Fruit fly (Drosophila melanogaster) whole organism, embryonic: ENCODE measurements around the gene CG15890.

ENCODE experiments used
- CG10147 ChIP-seq: fragments of 200-800 bp; sonication (Bioruptor generic); optimal IDR thresholded peaks from 2 replicates; lab custom pipeline; 2019; ENCODE audit warnings: missing biosample characterization, mild to moderate bottlenecking, missing genetic modification characterization, moderate library complexity
- CG10321 ChIP-seq: fragments of 200-800 bp; sonication (Bioruptor generic); IDR thresholded peaks from 2 replicates; pipeline ENCODE4 v1.3.6; 2022; ENCODE audit warnings: missing biosample characterization, missing genetic modification characterization
- CG10431 ChIP-seq: fragments of 200-800 bp; sonication (Bioruptor generic); optimal IDR thresholded peaks from 3 replicates; lab custom pipeline; 2018; ENCODE audit warnings: missing biosample characterization, mild to moderate bottlenecking, missing genetic modification characterization
- CG14014 ChIP-seq: fragments of 200-800 bp; sonication (Bioruptor generic); IDR thresholded peaks from 2 replicates; pipeline ENCODE4 v1.3.6; 2022; ENCODE audit warnings: missing biosample characterization, missing genetic modification characterization
- CG17186 ChIP-seq: fragments of 200-800 bp; sonication (Bioruptor generic); optimal IDR thresholded peaks from 3 replicates; lab custom pipeline; 2017; ENCODE audit warnings: missing biosample characterization, missing genetic modification reagents, missing genetic modification characterization
- CG17328 ChIP-seq: fragments of 200-800 bp; sonication (Bioruptor generic); IDR thresholded peaks from 2 replicates; pipeline ENCODE4 v1.3.6; 2022; ENCODE audit warnings: missing biosample characterization, missing genetic modification characterization
- CG17361 ChIP-seq: fragments of 200-800 bp; sonication (Bioruptor generic); IDR thresholded peaks from 3 replicates; pipeline ENCODE4 v1.3.6; 2022; ENCODE audit warnings: missing biosample characterization, missing genetic modification characterization
- CG34422 ChIP-seq: fragments of 200-800 bp; sonication (Bioruptor generic); IDR thresholded peaks from 3 replicates; pipeline ENCODE4 v1.3.6; 2022; ENCODE audit warnings: missing biosample characterization, missing genetic modification characterization
- CG3995 ChIP-seq: fragments of 200-800 bp; sonication (Bioruptor generic); optimal IDR thresholded peaks from 3 replicates; lab custom pipeline; 2016; ENCODE audit warnings: missing biosample characterization, missing genetic modification characterization
- CG4328 ChIP-seq: fragments of 200-800 bp; sonication (Bioruptor generic); optimal IDR thresholded peaks from 3 replicates; lab custom pipeline; 2017; ENCODE audit warnings: missing biosample characterization, missing genetic modification reagents, missing genetic modification characterization
- CG5245 ChIP-seq: fragments of 200-800 bp; sonication (Bioruptor generic); optimal IDR thresholded peaks from 3 replicates; lab custom pipeline; 2016; ENCODE audit warnings: missing biosample characterization, missing genetic modification characterization
- CG8765 ChIP-seq: fragments of 200-800 bp; sonication (Bioruptor generic); IDR thresholded peaks from 2 replicates; pipeline ENCODE4 v1.3.6; 2022; ENCODE audit warnings: missing biosample characterization, missing genetic modification characterization
- CTCF ChIP-seq: fragments of 200-800 bp; sonication (Bioruptor generic); optimal IDR thresholded peaks from 2 replicates; lab custom pipeline; 2017; ENCODE audit warnings: missing biosample characterization, mild to moderate bottlenecking, missing genetic modification characterization, moderate library complexity
- Dek ChIP-seq: fragments of 200-800 bp; sonication (Bioruptor generic); optimal IDR thresholded peaks from 3 replicates; lab custom pipeline; 2019; ENCODE audit warnings: missing biosample characterization, mild to moderate bottlenecking, missing genetic modification characterization, moderate library complexity
- Dip3 ChIP-seq: fragments of 200-800 bp; sonication (Bioruptor generic); optimal IDR thresholded peaks from 3 replicates; lab custom pipeline; 2016; ENCODE audit warnings: missing biosample characterization, missing genetic modification characterization
- Dref ChIP-seq: fragments of 200-800 bp; sonication (Bioruptor generic); IDR thresholded peaks from 2 replicates; pipeline ENCODE4 v1.3.6; 2022; ENCODE audit warnings: missing biosample characterization, missing genetic modification characterization
- Ets65A ChIP-seq: fragments of 200-800 bp; sonication (Bioruptor generic); peaks from one replicate; lab custom pipeline; 2016; ENCODE audit warnings: missing biosample characterization, missing genetic modification characterization
- Hey ChIP-seq: fragments of 200-800 bp; sonication (Bioruptor generic); optimal IDR thresholded peaks from 3 replicates; lab custom pipeline; 2018; ENCODE audit warnings: missing biosample characterization, mild to moderate bottlenecking, missing genetic modification characterization
- HmgZ ChIP-seq: fragments of 200-800 bp; sonication (Bioruptor generic); optimal IDR thresholded peaks from 2 replicates; lab custom pipeline; 2018; ENCODE audit warnings: missing biosample characterization, mild to moderate bottlenecking, missing genetic modification characterization
- Hr39 ChIP-seq: fragments of >200 bp; optimal IDR thresholded peaks from 2 replicates; lab custom pipeline; 2017
- MESR4 ChIP-seq: fragments of 200-800 bp; sonication (Bioruptor generic); optimal IDR thresholded peaks from 2 replicates; lab custom pipeline; 2018; ENCODE audit warnings: missing biosample characterization, mild to moderate bottlenecking, missing genetic modification characterization, moderate library complexity
- Oli ChIP-seq: fragments of 200-800 bp; sonication (Bioruptor generic); optimal IDR thresholded peaks from 2 replicates; lab custom pipeline; 2018; ENCODE audit warnings: missing biosample characterization, mild to moderate bottlenecking, missing genetic modification characterization, moderate library complexity
- Rx ChIP-seq: fragments of 200-800 bp; sonication (Bioruptor generic); IDR thresholded peaks from 2 replicates; pipeline ENCODE4 v1.3.6; 2022; ENCODE audit warnings: missing biosample characterization, missing genetic modification characterization
- Sox102F ChIP-seq: fragments of 200-800 bp; sonication (Bioruptor generic); optimal IDR thresholded peaks from 2 replicates; lab custom pipeline; 2018; ENCODE audit warnings: missing biosample characterization, mild to moderate bottlenecking, missing genetic modification characterization, moderate library complexity
- Stat92E ChIP-seq, 3 experiments: fragments of >200 bp in 2 of 3; fragments of 200-800 bp in 1 of 3; sonication (Bioruptor generic) in 1 of 3; optimal IDR thresholded peaks; 2 replicates each; lab custom pipeline; 2017 to 2019; ENCODE audit warnings: missing biosample characterization in 3 of 3, missing genetic modification characterization in 3 of 3, mild to moderate bottlenecking in 1 of 3, moderate library complexity in 1 of 3
- Taf1 ChIP-seq: fragments of 200-800 bp; sonication (Bioruptor generic); IDR thresholded peaks from 2 replicates; pipeline ENCODE4 v1.3.6; 2022; ENCODE audit warnings: missing biosample characterization, missing genetic modification characterization
- amos ChIP-seq: fragments of 200-800 bp; sonication (Bioruptor generic); IDR thresholded peaks from 2 replicates; pipeline ENCODE4 v1.3.6; 2022; ENCODE audit warnings: missing biosample characterization, missing genetic modification characterization; ENCODE audit not compliant: partially characterized antibody
- ash1 ChIP-seq: fragments of 200-800 bp; sonication (Bioruptor generic); optimal IDR thresholded peaks from 2 replicates; lab custom pipeline; 2018; ENCODE audit warnings: missing biosample characterization, mild to moderate bottlenecking, missing genetic modification characterization
- chinmo ChIP-seq: fragments of 200-800 bp; sonication (Bioruptor generic); IDR thresholded peaks from 4 replicates; pipeline ENCODE4 v1.3.6; 2022; ENCODE audit warnings: missing biosample characterization, missing genetic modification characterization; ENCODE audit not compliant: partially characterized antibody
- crol ChIP-seq: fragments of 200-800 bp; sonication (Bioruptor generic); IDR thresholded peaks from 2 replicates; pipeline ENCODE4 v1.3.6; 2022; ENCODE audit warnings: missing biosample characterization, missing genetic modification characterization
- crp ChIP-seq, 2 experiments: fragments of 200-800 bp; sonication (Bioruptor generic); optimal IDR thresholded peaks; 2 replicates in 1 of 2; 3 replicates in 1 of 2; lab custom pipeline; 2017; ENCODE audit warnings: missing biosample characterization in 2 of 2, missing genetic modification characterization in 2 of 2, mild to moderate bottlenecking in 1 of 2, moderate library complexity in 1 of 2
- disco-r ChIP-seq: fragments of 200-800 bp; sonication (Bioruptor generic); optimal IDR thresholded peaks from 2 replicates; lab custom pipeline; 2016; ENCODE audit warnings: missing biosample characterization, missing genetic modification characterization
- dmrt99B ChIP-seq: fragments of 200-800 bp; sonication (Bioruptor generic); optimal IDR thresholded peaks from 2 replicates; lab custom pipeline; 2018; ENCODE audit warnings: missing biosample characterization, mild to moderate bottlenecking, missing genetic modification characterization, moderate library complexity
- eyg ChIP-seq: fragments of 200-800 bp; sonication (Bioruptor generic); optimal IDR thresholded peaks from 3 replicates; lab custom pipeline; 2016; ENCODE audit warnings: missing biosample characterization, missing genetic modification characterization
- fd102C ChIP-seq: fragments of 200-800 bp; sonication (Bioruptor generic); optimal IDR thresholded peaks from 2 replicates; lab custom pipeline; 2018; ENCODE audit warnings: missing biosample characterization, mild to moderate bottlenecking, missing genetic modification characterization, moderate library complexity
- fru ChIP-seq: fragments of >200 bp; optimal IDR thresholded peaks from 2 replicates; lab custom pipeline; 2017
- gem ChIP-seq: fragments of 200-800 bp; sonication (Bioruptor generic); optimal IDR thresholded peaks from 2 replicates; lab custom pipeline; 2019; ENCODE audit warnings: missing biosample characterization, mild to moderate bottlenecking, missing genetic modification characterization, moderate library complexity
- grn ChIP-seq: fragments of 200-800 bp; sonication (Bioruptor generic); optimal IDR thresholded peaks from 3 replicates; lab custom pipeline; 2017; ENCODE audit warnings: missing biosample characterization, missing genetic modification characterization
- lbe ChIP-seq: fragments of 200-800 bp; sonication (Bioruptor generic); optimal IDR thresholded peaks from 2 replicates; lab custom pipeline; 2016; ENCODE audit warnings: missing biosample characterization, mild to moderate bottlenecking, missing genetic modification characterization
- lmd ChIP-seq: fragments of 200-800 bp; sonication (Bioruptor generic); IDR thresholded peaks from 2 replicates; pipeline ENCODE4 v1.3.6; 2022; ENCODE audit warnings: missing biosample characterization, missing genetic modification characterization
- lola ChIP-seq, 3 experiments: fragments of >200 bp in 2 of 3; fragments of 200-800 bp in 1 of 3; sonication (Bioruptor generic) in 1 of 3; optimal IDR thresholded peaks; 2 replicates each; lab custom pipeline; 2017 to 2019; ENCODE audit warnings: missing biosample characterization in 3 of 3, missing genetic modification characterization in 3 of 3, mild to moderate bottlenecking in 1 of 3, moderate library complexity in 1 of 3
- mam ChIP-seq: fragments of 200-800 bp; sonication (Bioruptor generic); optimal IDR thresholded peaks from 3 replicates; lab custom pipeline; 2016; ENCODE audit warnings: missing biosample characterization, missing genetic modification characterization
- nom ChIP-seq: fragments of 200-800 bp; sonication (Bioruptor generic); optimal IDR thresholded peaks from 2 replicates; lab custom pipeline; 2017; ENCODE audit warnings: missing biosample characterization, missing genetic modification characterization, mild to moderate bottlenecking, moderate library complexity, missing genetic modification reagents
- phol ChIP-seq: fragments of 200-800 bp; sonication (Bioruptor generic); optimal IDR thresholded peaks from 3 replicates; lab custom pipeline; 2018; ENCODE audit warnings: missing biosample characterization, mild to moderate bottlenecking, missing genetic modification characterization, moderate library complexity
- pita ChIP-seq: fragments of 200-800 bp; sonication (Bioruptor generic); optimal IDR thresholded peaks from 2 replicates; lab custom pipeline; 2017; ENCODE audit warnings: missing biosample characterization, mild to moderate bottlenecking, missing genetic modification characterization
- pros ChIP-seq: fragments of 200-800 bp; sonication (Bioruptor generic); optimal IDR thresholded peaks from 3 replicates; lab custom pipeline; 2019; ENCODE audit warnings: missing biosample characterization, mild to moderate bottlenecking, missing genetic modification characterization, moderate library complexity
- shn ChIP-seq: fragments of 200-800 bp; sonication (Bioruptor generic); optimal IDR thresholded peaks from 3 replicates; lab custom pipeline; 2016; ENCODE audit warnings: missing biosample characterization, missing genetic modification characterization
- sob ChIP-seq: fragments of 200-800 bp; sonication (Bioruptor generic); IDR thresholded peaks from 2 replicates; pipeline ENCODE4 v1.3.6; 2022; ENCODE audit warnings: missing biosample characterization, missing genetic modification characterization
- stwl ChIP-seq: fragments of 200-800 bp; sonication (Bioruptor generic); optimal IDR thresholded peaks from 3 replicates; lab custom pipeline; 2018; ENCODE audit warnings: missing biosample characterization, mild to moderate bottlenecking, missing genetic modification characterization, moderate library complexity
- tap ChIP-seq: fragments of 200-800 bp; optimal IDR thresholded peaks from 3 replicates; lab custom pipeline; 2019; ENCODE audit warnings: missing biosample characterization, mild to moderate bottlenecking, missing genetic modification characterization, moderate library complexity
- zen ChIP-seq: fragments of 200-800 bp; sonication (Bioruptor generic); optimal IDR thresholded peaks from 3 replicates; lab custom pipeline; 2018; ENCODE audit warnings: missing biosample characterization, mild to moderate bottlenecking, missing genetic modification characterization, moderate library complexity
- zen2 ChIP-seq: fragments of 200-800 bp; sonication (Bioruptor generic); IDR thresholded peaks from 3 replicates; pipeline ENCODE4 v1.3.6; 2022; ENCODE audit warnings: missing biosample characterization, missing genetic modification characterization; ENCODE audit not compliant: partially characterized antibody

Gene CG15890

DNA sequence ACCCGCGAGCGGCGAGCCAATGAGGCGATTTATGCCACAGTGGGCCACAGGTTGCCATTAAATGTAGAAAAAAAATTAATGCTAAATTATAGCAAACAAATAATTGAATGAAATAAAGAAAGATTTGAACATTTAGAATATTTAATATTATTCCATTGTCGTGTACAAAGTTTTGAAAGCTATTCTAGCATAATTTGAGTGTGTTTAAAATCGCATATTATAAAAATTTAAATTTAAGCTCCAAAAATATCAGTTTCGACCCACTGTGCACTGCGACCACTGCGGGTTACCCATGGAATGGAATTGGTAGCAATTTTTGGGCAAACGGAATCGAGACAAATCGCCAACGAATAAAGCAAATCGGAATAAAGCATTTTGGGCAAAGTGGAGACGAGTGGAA lies 21.8 kb downstream of the CG15890 start (continued):
- no peak for TF ChIP-seq CG14014 (GFP tag; lab: Robert Waterston, UW)
- TF ChIP-seq Dek (tag; lab: Kevin White, UChicago) = peak; percentile 13
- no peak for TF ChIP-seq CG3995 (GFP tag; lab: Kevin White, UChicago)
- TF ChIP-seq CTCF (GFP tag; lab: Kevin White, UChicago) = no peak
- TF ChIP-seq Sox102F (GFP tag; lab: Kevin White, UChicago) = peak; percentile 64
- TF ChIP-seq fd102C (GFP tag; lab: Kevin White, UChicago) = no peak
- TF ChIP-seq Hey (tag; lab: Kevin White, UChicago) = no peak
- no peak for TF ChIP-seq CG10431 (GFP tag; lab: Kevin White, UChicago)
- no peak for TF ChIP-seq pita (GFP tag; lab: Kevin White, UChicago)
- TF ChIP-seq nom (GFP tag; lab: Kevin White, UChicago) = no peak
- TF ChIP-seq zen (tag; lab: Kevin White, UChicago) = peak; percentile 75
- peak; percentile 66 for TF ChIP-seq CG17328 (GFP tag; lab: Robert Waterston, UW)
- no peak for TF ChIP-seq crp (GFP tag; optimal IDR thresholded peaks at IDR 0.05; lab: Kevin White, UChicago)
- TF ChIP-seq Ets65A (GFP tag; lab: Kevin White, UChicago) = no peak
- TF ChIP-seq lola (GFP tag; optimal IDR thresholded peaks at IDR 0.05; lab: Kevin White, UChicago) = peak in 1 of 3 experiments; percentile 63
- TF ChIP-seq Oli (tag; lab: Kevin White, UChicago) = peak; percentile 68
- peak; percentile 65 for TF ChIP-seq dmrt99B (tag; lab: Kevin White, UChicago)
- no peak for TF ChIP-seq crol (GFP tag; lab: Robert Waterston, UW)
- no peak for TF ChIP-seq Rx
- TF ChIP-seq zen2 = no peak
- TF ChIP-seq CG10321 (GFP tag; lab: Robert Waterston, UW) = no peak
- TF ChIP-seq pros = no peak
- TF ChIP-seq CG17186 = no peak
- no peak for TF ChIP-seq sob (GFP tag; lab: Robert Waterston, UW)
- no peak for TF ChIP-seq shn (GFP tag; lab: Kevin White, UChicago)
- TF ChIP-seq disco-r (GFP tag; lab: Kevin White, UChicago) = no peak
- no peak for TF ChIP-seq Taf1
- no peak for TF ChIP-seq fru (lab: Kevin White, UChicago)
- peak; percentile 30; the same call in 1 of the 2 replicates for TF ChIP-seq CG8765 (GFP tag; lab: Robert Waterston, UW)
- TF ChIP-seq eyg (GFP tag; lab: Kevin White, UChicago) = no peak
- peak; percentile 68 for TF ChIP-seq CG17361 (GFP tag; lab: Robert Waterston, UW)
- TF ChIP-seq CG34422 (GFP tag; lab: Robert Waterston, UW) = peak; percentile 62; the same call in 1 of the 3 replicates
- no peak for TF ChIP-seq amos (GFP tag; lab: Robert Waterston, UW)
- peak; percentile 66 for TF ChIP-seq lmd (GFP tag; lab: Robert Waterston, UW)
- TF ChIP-seq grn = no peak
- TF ChIP-seq mam (GFP tag; lab: Kevin White, UChicago) = no peak
- peak; percentile 15 for TF ChIP-seq tap (tag; lab: Kevin White, UChicago)
- TF ChIP-seq phol (tag; lab: Kevin White, UChicago) = peak; percentile 73
- TF ChIP-seq gem (tag; lab: Kevin White, UChicago) = peak; percentile 81
- no peak for TF ChIP-seq chinmo (GFP tag; lab: Robert Waterston, UW)
- TF ChIP-seq CG10147 (GFP tag; lab: Kevin White, UChicago) = peak; percentile 7
- TF ChIP-seq Stat92E (GFP tag; optimal IDR thresholded peaks at IDR 0.05; lab: Kevin White, UChicago) = no peak
- TF ChIP-seq Hr39 (lab: Kevin White, UChicago) = no peak
- TF ChIP-seq Dip3 (GFP tag; lab: Kevin White, UChicago) = no peak
- TF ChIP-seq ash1 (GFP tag; lab: Kevin White, UChicago) = no peak
- TF ChIP-seq Dref (GFP tag; lab: Robert Waterston, UW) = no peak
- TF ChIP-seq MESR4 (GFP tag; lab: Kevin White, UChicago) = no peak
- no peak for TF ChIP-seq lbe (GFP tag; lab: Kevin White, UChicago)
- no peak for TF ChIP-seq stwl
- no peak for TF ChIP-seq HmgZ (tag; lab: Kevin White, UChicago)
- TF ChIP-seq CG5245 (GFP tag; lab: Kevin White, UChicago) = no peak
- no peak for TF ChIP-seq CG4328 (GFP tag; lab: Kevin White, UChicago)
